Fruit fly (Drosophila melanogaster): Measurements from ENCODE around the gene Tnpo-SR.

- TF ChIP-seq pan (optimal IDR thresholded peaks at IDR 0.05) (no peak), psq (optimal IDR thresholded peaks at IDR 0.05) (no peak), CG8478 (optimal IDR thresholded peaks at IDR 0.05) (no peak), usp (GFP tag; optimal IDR thresholded peaks at IDR 0.05) (no peak), Dll (optimal IDR thresholded peaks at IDR 0.05) (no peak), EcR (GFP tag; optimal IDR thresholded peaks at IDR 0.05) (no peak)
Observed at dm6 chr2L:2771676-2772075, 12.0 kb downstream of the Tnpo-SR start, which contains the start of gene CG15399.

All from whole organism.